Worm (Caenorhabditis elegans): ENCODE measurements around the gene igdb-3.

The igdb-3 gene

DNA sequence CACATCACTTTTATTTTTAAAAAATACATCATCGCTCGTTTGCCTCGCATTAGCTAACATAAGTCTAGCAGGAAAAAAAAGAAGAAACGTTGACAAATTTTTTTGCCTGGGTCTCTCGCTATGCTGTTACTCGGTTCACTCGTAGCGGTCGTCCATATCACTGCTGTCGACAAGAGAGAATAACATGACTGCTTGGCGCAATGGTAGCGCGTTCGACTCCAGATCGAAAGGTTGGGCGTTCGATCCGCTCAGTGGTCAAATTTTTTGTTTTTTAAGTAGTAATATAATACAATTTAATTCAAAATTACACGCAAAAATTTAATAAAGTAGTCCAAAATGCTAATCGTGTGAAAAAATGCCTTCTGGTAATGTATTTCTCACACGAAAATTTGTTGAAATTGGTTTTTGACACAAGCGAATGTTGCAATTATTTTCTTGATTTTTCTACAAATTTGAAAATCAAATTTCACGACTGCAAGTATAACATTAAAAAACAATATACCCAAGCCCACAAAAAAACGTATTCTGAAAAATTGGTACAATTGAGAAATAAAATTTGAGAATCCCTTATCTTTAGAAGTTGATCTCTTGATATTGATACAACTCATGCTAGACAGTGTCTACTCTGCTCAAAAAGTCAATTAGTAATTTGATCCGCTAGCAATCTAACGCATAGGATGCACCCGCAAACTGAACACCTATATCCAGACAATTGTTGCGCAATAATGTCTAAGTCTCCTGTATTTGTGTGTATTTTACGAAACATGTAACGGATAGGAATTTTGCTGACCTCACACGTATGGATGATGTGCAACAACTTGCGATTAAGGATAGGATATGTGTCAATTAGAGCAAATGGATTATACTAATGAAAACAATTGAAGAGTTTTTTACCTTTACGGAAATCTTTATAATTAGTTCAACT is 13.8 kb upstream of the igdb-3 start:
- TF ChIP-seq nhr-77 (tag; optimal IDR thresholded peaks at IDR 0.05) (peak; percentile 41), rnt-1 (tag; optimal IDR thresholded peaks at IDR 0.05) (peak; percentile 60), swsn-7 (tag; optimal IDR thresholded peaks at IDR 0.05) (peak; percentile 66), unc-130 (tag; optimal IDR thresholded peaks at IDR 0.05) (peak; percentile 41), nhr-47 (tag; optimal IDR thresholded peaks at IDR 0.05) (peak; percentile 77), dsc-1 (tag; optimal IDR thresholded peaks at IDR 0.05) (peak; percentile 78), snu-23 (GFP tag; optimal IDR thresholded peaks at IDR 0.05) (peak; percentile 75), skn-1 (tag; optimal IDR thresholded peaks at IDR 0.05) (peak; percentile 35), nhr-90 (tag; optimal IDR thresholded peaks at IDR 0.05; ENCODE audit: poor library complexity) (peak; percentile 59), mep-1 (tag; optimal IDR thresholded peaks at IDR 0.05) (peak; percentile 46), nhr-85 (tag) (peak; percentile 45), elt-3 (tag; optimal IDR thresholded peaks at IDR 0.05) (peak in 1 of 6 experiments; percentile 60), ama-1 (optimal IDR thresholded peaks at IDR 0.05) (no peak), mdl-1 (tag; optimal IDR thresholded peaks at IDR 0.05) (peak in 1 of 2 experiments; percentile 65), C16A3.4 (tag; optimal IDR thresholded peaks at IDR 0.05) (peak; percentile 42), egl-27 (tag; optimal IDR thresholded peaks at IDR 0.05) (no peak), lir-3 (tag; optimal IDR thresholded peaks at IDR 0.05; ENCODE audit: poor library complexity) (peak; percentile 46), mab-9 (GFP tag; IDR thresholded peaks at IDR 0.05) (no peak), unc-86 (tag; optimal IDR thresholded peaks at IDR 0.05) (peak; percentile 20), elt-2 (tag; optimal IDR thresholded peaks at IDR 0.05) (no peak), dpl-1 (GFP tag; optimal IDR thresholded peaks at IDR 0.05) (peak in 1 of 3 experiments; percentile 1), nhr-20 (tag; optimal IDR thresholded peaks at IDR 0.05) (peak; percentile 69), nhr-84 (tag; optimal IDR thresholded peaks at IDR 0.05) (no peak), aha-1 (tag; optimal IDR thresholded peaks at IDR 0.05) (no peak), tbx-2 (tag; optimal IDR thresholded peaks at IDR 0.05) (peak; percentile 41), fkh-8 (tag; optimal IDR thresholded peaks at IDR 0.05) (peak; percentile 29), tlp-1 (tag; optimal IDR thresholded peaks at IDR 0.05) (no peak), lin-14 (GFP tag; optimal IDR thresholded peaks at IDR 0.05) (peak; percentile 63), fkh-10 (GFP tag; optimal IDR thresholded peaks at IDR 0.05) (peak; percentile 28), efl-1 (optimal IDR thresholded peaks at IDR 0.05) (no peak), efl-1 (GFP tag; optimal IDR thresholded peaks at IDR 0.05 in 1 of 2) (peak; percentile 21 to 81), egl-13 (tag; optimal IDR thresholded peaks at IDR 0.05) (peak; percentile 70), xbp-1 (tag; optimal IDR thresholded peaks at IDR 0.05) (peak; percentile 74), irx-1 (tag; optimal IDR thresholded peaks at IDR 0.05) (peak; percentile 49), lsy-2 (tag; optimal IDR thresholded peaks at IDR 0.05) (peak; percentile 24 to 51), sox-4 (tag; optimal IDR thresholded peaks at IDR 0.05) (peak; percentile 21), nhr-19 (GFP tag; conservative IDR thresholded peaks at IDR 0.05) (peak; percentile 58), lin-35 (GFP tag; optimal IDR thresholded peaks at IDR 0.05) (peak in 1 of 2 experiments; percentile 67), Y116A8C.19 (tag; optimal IDR thresholded peaks at IDR 0.05; ENCODE audit: borderline replicate concordance) (no peak), nhr-71 (tag; optimal IDR thresholded peaks at IDR 0.05) (peak; percentile 73), nhr-11 (tag; optimal IDR thresholded peaks at IDR 0.05) (no peak), hlh-4 (tag; optimal IDR thresholded peaks at IDR 0.05) (no peak), ceh-82 (tag; optimal IDR thresholded peaks at IDR 0.05) (peak; percentile 21 to 30 (median 25))
